Fruit fly (Drosophila melanogaster) whole organism, embryonic: ENCODE results near the gene CG14715.
A peak's percentile ranks its signal among the peaks of the same experiment; 100 is the strongest.

Experiments
- Asciz ChIP-seq: fragments of 200-800 bp; sonication (Bioruptor generic); optimal IDR thresholded peaks from 2 replicates; lab custom pipeline; 2017; ENCODE audit warnings: missing biosample characterization, mild to moderate bottlenecking, missing genetic modification characterization, missing genetic modification reagents
- Atf3 ChIP-seq: fragments of 200-800 bp; sonication (Bioruptor generic); optimal IDR thresholded peaks from 3 replicates; lab custom pipeline; 2016; ENCODE audit warnings: missing biosample characterization, missing genetic modification characterization
- CG10366 ChIP-seq: fragments of 200-800 bp; sonication (Bioruptor generic); IDR thresholded peaks from 2 replicates; pipeline ENCODE4 v1.3.6; 2022; ENCODE audit warnings: missing biosample characterization, missing genetic modification characterization
- CG10431 ChIP-seq: fragments of 200-800 bp; sonication (Bioruptor generic); optimal IDR thresholded peaks from 3 replicates; lab custom pipeline; 2018; ENCODE audit warnings: missing biosample characterization, mild to moderate bottlenecking, missing genetic modification characterization
- CG12744 ChIP-seq: fragments of 200-800 bp; sonication (Bioruptor generic); optimal IDR thresholded peaks from 2 replicates; lab custom pipeline; 2016; ENCODE audit warnings: missing biosample characterization, missing genetic modification characterization
- CG14050 ChIP-seq: fragments of 200-800 bp; sonication (Bioruptor generic); IDR thresholded peaks from 3 replicates; pipeline ENCODE4 v1.3.6; 2022; ENCODE audit warnings: missing biosample characterization, missing genetic modification characterization
- CG14710 ChIP-seq: fragments of 200-800 bp; sonication (Bioruptor generic); optimal IDR thresholded peaks from 3 replicates; lab custom pipeline; 2019; ENCODE audit warnings: missing biosample characterization, mild to moderate bottlenecking, missing genetic modification characterization, moderate library complexity
- CG15514 ChIP-seq: fragments of 200-800 bp; sonication (Bioruptor generic); optimal IDR thresholded peaks from 3 replicates; lab custom pipeline; 2017; ENCODE audit warnings: missing biosample characterization, missing genetic modification characterization, mild to moderate bottlenecking, moderate library complexity, missing genetic modification reagents
- CG2129 ChIP-seq: fragments of 200-800 bp; sonication (Bioruptor generic); IDR thresholded peaks from 2 replicates; pipeline ENCODE4 v1.3.6; 2022; ENCODE audit warnings: missing biosample characterization, missing genetic modification characterization; ENCODE audit not compliant: partially characterized antibody
- CG9437 ChIP-seq: fragments of 200-800 bp; sonication (Bioruptor generic); optimal IDR thresholded peaks from 2 replicates; lab custom pipeline; 2018; ENCODE audit warnings: missing biosample characterization, mild to moderate bottlenecking, missing genetic modification characterization
- Camta ChIP-seq: fragments of 200-800 bp; sonication (Bioruptor generic); optimal IDR thresholded peaks from 2 replicates; lab custom pipeline; 2016; ENCODE audit warnings: missing biosample characterization, missing genetic modification characterization
- CkIIα-i1 ChIP-seq: fragments of 200-800 bp; sonication (Bioruptor generic); IDR thresholded peaks from 2 replicates; pipeline ENCODE4 v1.3.6; 2022; ENCODE audit warnings: missing biosample characterization, missing genetic modification characterization
- Deaf1 ChIP-seq: fragments of 200-800 bp; optimal IDR thresholded peaks from 3 replicates; lab custom pipeline; 2019; ENCODE audit warnings: missing biosample characterization, mild to moderate bottlenecking, missing genetic modification characterization, moderate library complexity
- Dll ChIP-seq: fragments of 200-800 bp; sonication (Bioruptor generic); IDR thresholded peaks from 4 replicates; pipeline ENCODE4 v1.3.6; 2022; ENCODE audit warnings: missing biosample characterization, missing genetic modification characterization; ENCODE audit not compliant: partially characterized antibody
- Dp ChIP-seq: fragments of 200-800 bp; sonication (Bioruptor generic); optimal IDR thresholded peaks from 2 replicates; lab custom pipeline; 2018; ENCODE audit warnings: missing biosample characterization, mild to moderate bottlenecking, missing genetic modification characterization, moderate library complexity
- E2f2 ChIP-seq: fragments of 200-800 bp; sonication (Bioruptor generic); IDR thresholded peaks from 2 replicates; pipeline ENCODE4 v1.3.6; 2022; ENCODE audit warnings: missing biosample characterization, missing genetic modification characterization
- Elba2 ChIP-seq: fragments of 200-800 bp; sonication (Bioruptor generic); optimal IDR thresholded peaks from 3 replicates; lab custom pipeline; 2016; ENCODE audit warnings: missing biosample characterization, missing genetic modification characterization
- HLH4C ChIP-seq: fragments of 200-800 bp; sonication (Bioruptor generic); IDR thresholded peaks from 3 replicates; pipeline ENCODE4 v1.3.6; 2022; ENCODE audit warnings: missing biosample characterization, missing genetic modification characterization; ENCODE audit not compliant: partially characterized antibody
- HmgZ ChIP-seq: fragments of 200-800 bp; sonication (Bioruptor generic); optimal IDR thresholded peaks from 2 replicates; lab custom pipeline; 2018; ENCODE audit warnings: missing biosample characterization, mild to moderate bottlenecking, missing genetic modification characterization
- MTF-1 ChIP-seq: fragments of 200-800 bp; sonication (Bioruptor generic); optimal IDR thresholded peaks from 2 replicates; lab custom pipeline; 2018; ENCODE audit warnings: missing biosample characterization, mild to moderate bottlenecking, missing genetic modification characterization, borderline replicate concordance
- NC2α ChIP-seq: fragments of 200-800 bp; sonication (Bioruptor generic); optimal IDR thresholded peaks from 2 replicates; lab custom pipeline; 2016; ENCODE audit warnings: missing biosample characterization, missing genetic modification characterization
- Nf-YB ChIP-seq: fragments of 200-800 bp; sonication (Bioruptor generic); optimal IDR thresholded peaks from 3 replicates; lab custom pipeline; 2019; ENCODE audit warnings: missing biosample characterization, mild to moderate bottlenecking, missing genetic modification characterization, moderate library complexity
- Poxn ChIP-seq: fragments of 200-800 bp; sonication (Bioruptor generic); IDR thresholded peaks from 2 replicates; pipeline ENCODE4 v1.3.6; 2022; ENCODE audit warnings: missing biosample characterization, missing genetic modification characterization
- Spps ChIP-seq: fragments of 200-800 bp; sonication (Bioruptor generic); optimal IDR thresholded peaks from 2 replicates; lab custom pipeline; 2018; ENCODE audit warnings: missing biosample characterization, mild to moderate bottlenecking, missing genetic modification characterization
- Stat92E ChIP-seq, 3 experiments: fragments of >200 bp in 2 of 3; fragments of 200-800 bp in 1 of 3; sonication (Bioruptor generic) in 1 of 3; optimal IDR thresholded peaks; 2 replicates each; lab custom pipeline; 2017 to 2019; ENCODE audit warnings: missing biosample characterization in 3 of 3, missing genetic modification characterization in 3 of 3, mild to moderate bottlenecking in 1 of 3, moderate library complexity in 1 of 3
- Vsx1 ChIP-seq: fragments of 200-800 bp; sonication (Bioruptor generic); optimal IDR thresholded peaks from 2 replicates; lab custom pipeline; 2017; ENCODE audit warnings: missing biosample characterization, mild to moderate bottlenecking, missing genetic modification characterization, missing genetic modification reagents
- aop ChIP-seq: fragments of 200-800 bp; sonication (Bioruptor generic); IDR thresholded peaks from 2 replicates; pipeline ENCODE4 v1.3.6; 2022; ENCODE audit warnings: missing biosample characterization, missing genetic modification characterization
- br ChIP-seq: fragments of >200 bp; optimal IDR thresholded peaks from 2 replicates; lab custom pipeline; 2017
- ci ChIP-seq: fragments of 200-800 bp; sonication (Bioruptor generic); IDR thresholded peaks from 3 replicates; pipeline ENCODE4 v1.3.6; 2022; ENCODE audit warnings: missing biosample characterization, missing genetic modification characterization
- da ChIP-seq: fragments of 200-800 bp; sonication (Bioruptor generic); optimal IDR thresholded peaks from 2 replicates; lab custom pipeline; 2016; ENCODE audit warnings: missing biosample characterization, missing genetic modification characterization
- fd96Cb ChIP-seq: fragments of 200-800 bp; sonication (Bioruptor generic); optimal IDR thresholded peaks from 2 replicates; lab custom pipeline; 2018; ENCODE audit warnings: missing biosample characterization, mild to moderate bottlenecking, missing genetic modification characterization, moderate library complexity
- gfzf ChIP-seq: fragments of 200-800 bp; sonication (Bioruptor generic); optimal IDR thresholded peaks from 2 replicates; lab custom pipeline; 2016; ENCODE audit warnings: missing biosample characterization, mild to moderate bottlenecking, missing genetic modification characterization, moderate library complexity
- ham ChIP-seq: fragments of 200-800 bp; sonication (Bioruptor generic); IDR thresholded peaks from 2 replicates; pipeline ENCODE4 v1.3.6; 2022; ENCODE audit warnings: missing biosample characterization, missing genetic modification characterization
- hb ChIP-seq: fragments of 200-800 bp; sonication (Bioruptor generic); IDR thresholded peaks from 3 replicates; pipeline ENCODE4 v1.3.6; 2022; ENCODE audit warnings: missing biosample characterization, missing genetic modification characterization; ENCODE audit not compliant: partially characterized antibody
- jing ChIP-seq: fragments of 200-800 bp; sonication (Bioruptor generic); optimal IDR thresholded peaks from 2 replicates; lab custom pipeline; 2018; ENCODE audit warnings: missing biosample characterization, mild to moderate bottlenecking, missing genetic modification characterization
- ken ChIP-seq: fragments of 200-800 bp; sonication (Bioruptor generic); IDR thresholded peaks from 3 replicates; pipeline ENCODE4 v1.3.6; 2022; ENCODE audit warnings: missing biosample characterization, missing genetic modification characterization
- lilli ChIP-seq: fragments of 200-800 bp; sonication (Bioruptor generic); optimal IDR thresholded peaks from 3 replicates; lab custom pipeline; 2016; ENCODE audit warnings: missing biosample characterization, missing genetic modification characterization
- lmd ChIP-seq: fragments of 200-800 bp; sonication (Bioruptor generic); IDR thresholded peaks from 2 replicates; pipeline ENCODE4 v1.3.6; 2022; ENCODE audit warnings: missing biosample characterization, missing genetic modification characterization
- mam ChIP-seq: fragments of 200-800 bp; sonication (Bioruptor generic); optimal IDR thresholded peaks from 3 replicates; lab custom pipeline; 2016; ENCODE audit warnings: missing biosample characterization, missing genetic modification characterization
- rib ChIP-seq: fragments of 200-800 bp; sonication (Bioruptor generic); IDR thresholded peaks from 2 replicates; pipeline ENCODE4 v1.3.6; 2022; ENCODE audit warnings: missing biosample characterization, missing genetic modification characterization
- row ChIP-seq: fragments of 200-800 bp; sonication (Bioruptor generic); IDR thresholded peaks from 3 replicates; pipeline ENCODE4 v1.3.6; 2022; ENCODE audit warnings: missing biosample characterization, missing genetic modification characterization
- sens-2 ChIP-seq: fragments of 200-800 bp; sonication (Bioruptor generic); IDR thresholded peaks from 2 replicates; pipeline ENCODE4 v1.3.6; 2022; ENCODE audit warnings: missing biosample characterization, missing genetic modification characterization
- sr ChIP-seq: fragments of 200-800 bp; sonication (Bioruptor generic); IDR thresholded peaks from 3 replicates; pipeline ENCODE4 v1.3.6; 2022; ENCODE audit warnings: missing biosample characterization, missing genetic modification characterization
- ssp ChIP-seq: fragments of 200-800 bp; sonication (Bioruptor generic); IDR thresholded peaks from 2 replicates; pipeline ENCODE4 v1.3.6; 2022; ENCODE audit warnings: missing biosample characterization, missing genetic modification characterization
- tap ChIP-seq: fragments of 200-800 bp; optimal IDR thresholded peaks from 3 replicates; lab custom pipeline; 2019; ENCODE audit warnings: missing biosample characterization, mild to moderate bottlenecking, missing genetic modification characterization, moderate library complexity
- trem ChIP-seq: fragments of 200-800 bp; optimal IDR thresholded peaks from 3 replicates; lab custom pipeline; 2019; ENCODE audit warnings: missing biosample characterization, mild to moderate bottlenecking, missing genetic modification characterization, moderate library complexity
- trh ChIP-seq: fragments of 200-800 bp; sonication (Bioruptor generic); optimal IDR thresholded peaks from 2 replicates; lab custom pipeline; 2016; ENCODE audit warnings: missing biosample characterization, missing genetic modification characterization
- tx ChIP-seq: fragments of 200-800 bp; sonication (Bioruptor generic); optimal IDR thresholded peaks from 2 replicates; lab custom pipeline; 2016; ENCODE audit warnings: missing biosample characterization, missing genetic modification characterization
- unc-4 ChIP-seq: fragments of 200-800 bp; sonication (Bioruptor generic); IDR thresholded peaks from 2 replicates; pipeline ENCODE4 v1.3.6; 2022; ENCODE audit warnings: missing biosample characterization, missing genetic modification characterization; ENCODE audit not compliant: partially characterized antibody
- zfh1 ChIP-seq: fragments of 200-800 bp; sonication (Bioruptor generic); IDR thresholded peaks from 3 replicates; pipeline ENCODE4 v1.3.6; 2022; ENCODE audit warnings: missing biosample characterization, missing genetic modification characterization
- zfh2 ChIP-seq: fragments of 200-800 bp; sonication (Bioruptor generic); optimal IDR thresholded peaks from 2 replicates; lab custom pipeline; 2016; ENCODE audit warnings: missing biosample characterization, missing genetic modification characterization

The CG14715 gene

DNA sequence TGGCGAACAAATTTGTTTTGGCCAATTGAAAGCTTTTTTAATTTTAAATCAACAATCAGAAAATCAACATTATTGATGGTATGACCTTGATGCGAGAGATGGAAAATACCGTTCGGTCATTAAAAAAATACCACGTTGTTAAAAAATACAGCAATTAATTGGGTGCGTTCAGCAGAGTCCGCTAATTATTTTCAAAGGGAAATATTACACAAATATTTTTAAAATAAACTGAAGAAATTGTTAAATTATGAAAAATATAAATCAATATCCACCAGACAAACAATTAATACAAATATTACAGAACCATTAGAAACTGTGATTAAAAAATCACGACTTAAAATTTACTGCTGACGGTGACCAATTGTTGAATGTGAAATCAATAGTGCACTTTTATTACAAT is 4.0 kb downstream of the CG14715 start, which contains the start of gene CG18476 (continued):
- TF ChIP-seq HLH4C (no peak), CG2129 (GFP tag; lab: Robert Waterston, UW) (no peak), lilli (GFP tag; lab: Kevin White, UChicago) (peak; percentile 87), CG14050 (GFP tag; lab: Robert Waterston, UW) (peak; percentile 86), Dp (peak; percentile 33), sr (peak; percentile 54; the same call in 1 of the 3 replicates), HmgZ (peak; percentile 92), row (GFP tag; lab: Robert Waterston, UW) (peak; percentile 96), Poxn (GFP tag; lab: Robert Waterston, UW) (peak; percentile 71), jing (GFP tag; lab: Kevin White, UChicago) (peak; percentile 63), trem (peak; percentile 93), aop (GFP tag; lab: Robert Waterston, UW) (no peak), fd96Cb (tag; lab: Kevin White, UChicago) (peak; percentile 93), zfh1 (peak; percentile 94), CG9437 (GFP tag; lab: Kevin White, UChicago) (peak; percentile 82), trh (GFP tag; lab: Kevin White, UChicago) (peak; percentile 75), ken (GFP tag; lab: Robert Waterston, UW) (peak; percentile 92), Camta (GFP tag; lab: Kevin White, UChicago) (peak; percentile 73), CG14710 (tag; lab: Kevin White, UChicago) (peak; percentile 94), ci (GFP tag; lab: Robert Waterston, UW) (peak; percentile 95), da (no peak), E2f2 (peak; percentile 74), Stat92E (GFP tag; optimal IDR thresholded peaks at IDR 0.05; lab: Kevin White, UChicago) (peak in 1 of 3 experiments; percentile 50), Vsx1 (GFP tag; lab: Kevin White, UChicago) (peak; percentile 83), NC2α (peak; percentile 53), CG10366 (peak; percentile 93), MTF-1 (GFP tag; lab: Kevin White, UChicago) (peak; percentile 59), Elba2 (GFP tag; lab: Kevin White, UChicago) (peak; percentile 38), hb (no peak), Atf3 (GFP tag; lab: Kevin White, UChicago) (peak; percentile 52), lmd (peak; percentile 96), ham (GFP tag; lab: Robert Waterston, UW) (peak; percentile 79), CkIIα-i1 (GFP tag; lab: Robert Waterston, UW) (no peak), Spps (tag; lab: Kevin White, UChicago) (peak; percentile 88), tap (tag; lab: Kevin White, UChicago) (peak; percentile 93), gfzf (GFP tag; lab: Kevin White, UChicago) (peak; percentile 75), zfh2 (GFP tag; lab: Kevin White, UChicago) (peak; percentile 68), Deaf1 (tag; lab: Kevin White, UChicago) (peak; percentile 77), br (lab: Kevin White, UChicago) (no peak), CG12744 (GFP tag; lab: Kevin White, UChicago) (peak; percentile 37), Nf-YB (GFP tag; lab: Kevin White, UChicago) (peak; percentile 73), tx (GFP tag; lab: Kevin White, UChicago) (no peak), mam (GFP tag; lab: Kevin White, UChicago) (peak; percentile 80), CG10431 (GFP tag; lab: Kevin White, UChicago) (no peak), sens-2 (GFP tag; lab: Robert Waterston, UW) (peak; percentile 62), CG15514 (GFP tag; lab: Kevin White, UChicago) (peak; percentile 77), rib (GFP tag; lab: Robert Waterston, UW) (peak; percentile 83), Asciz (GFP tag; lab: Kevin White, UChicago) (peak; percentile 90), unc-4 (GFP tag; lab: Robert Waterston, UW) (no peak), Dll (GFP tag; lab: Robert Waterston, UW) (no peak), ssp (GFP tag; lab: Robert Waterston, UW) (peak; percentile 80)
